Fruit fly (Drosophila melanogaster) whole organism, embryonic: ENCODE data around the gene CG43901.

Source experiments
- Atf-2 ChIP-seq: fragments of 200-800 bp; sonication (Bioruptor generic); optimal IDR thresholded peaks from 2 replicates; lab custom pipeline; 2016; ENCODE audit warnings: missing biosample characterization, missing genetic modification characterization
- CG10274 ChIP-seq: fragments of 200-800 bp; sonication (Bioruptor generic); optimal IDR thresholded peaks from 3 replicates; lab custom pipeline; 2017; ENCODE audit warnings: missing biosample characterization, mild to moderate bottlenecking, missing genetic modification characterization
- CG10431 ChIP-seq: fragments of 200-800 bp; sonication (Bioruptor generic); optimal IDR thresholded peaks from 3 replicates; lab custom pipeline; 2018; ENCODE audit warnings: missing biosample characterization, mild to moderate bottlenecking, missing genetic modification characterization
- CG10979 ChIP-seq: fragments of 200-800 bp; sonication (Bioruptor generic); optimal IDR thresholded peaks from 2 replicates; lab custom pipeline; 2018; ENCODE audit warnings: missing biosample characterization, mild to moderate bottlenecking, missing genetic modification characterization, moderate library complexity
- CG12155 ChIP-seq: fragments of 200-800 bp; sonication (Bioruptor generic); optimal IDR thresholded peaks from 3 replicates; lab custom pipeline; 2016; ENCODE audit warnings: missing biosample characterization, missing genetic modification characterization
- CG12299 ChIP-seq: fragments of 200-800 bp; sonication (Bioruptor generic); optimal IDR thresholded peaks from 2 replicates; lab custom pipeline; 2018; ENCODE audit warnings: missing biosample characterization, mild to moderate bottlenecking, missing genetic modification characterization
- CG1233 ChIP-seq: fragments of 200-800 bp; sonication (Bioruptor generic); optimal IDR thresholded peaks from 4 replicates; lab custom pipeline; 2018; ENCODE audit warnings: missing biosample characterization, mild to moderate bottlenecking, missing genetic modification characterization
- CG1603 ChIP-seq: fragments of 200-800 bp; sonication (Bioruptor generic); optimal IDR thresholded peaks from 2 replicates; lab custom pipeline; 2019; ENCODE audit warnings: missing biosample characterization, mild to moderate bottlenecking, missing genetic modification characterization, moderate library complexity
- CG18262 ChIP-seq: fragments of 200-800 bp; optimal IDR thresholded peaks from 3 replicates; lab custom pipeline; 2019; ENCODE audit warnings: missing biosample characterization, mild to moderate bottlenecking, missing genetic modification characterization, moderate library complexity
- CG18599 ChIP-seq: fragments of 200-800 bp; sonication (Bioruptor generic); optimal IDR thresholded peaks from 3 replicates; lab custom pipeline; 2017; ENCODE audit warnings: missing biosample characterization, missing genetic modification characterization, mild to moderate bottlenecking, moderate library complexity, missing genetic modification reagents
- CG2116 ChIP-seq: fragments of 200-800 bp; sonication (Bioruptor generic); optimal IDR thresholded peaks from 3 replicates; lab custom pipeline; 2018; ENCODE audit warnings: missing biosample characterization, mild to moderate bottlenecking, missing genetic modification characterization
- CG30020 ChIP-seq: fragments of 200-800 bp; optimal IDR thresholded peaks from 2 replicates; lab custom pipeline; 2019; ENCODE audit warnings: missing biosample characterization, mild to moderate bottlenecking, missing genetic modification characterization, moderate library complexity
- CG3065 ChIP-seq: fragments of 200-800 bp; sonication (Bioruptor generic); optimal IDR thresholded peaks from 2 replicates; lab custom pipeline; 2016; ENCODE audit warnings: missing biosample characterization, missing genetic modification characterization
- CG31224 ChIP-seq: fragments of 200-800 bp; sonication (Bioruptor generic); IDR thresholded peaks from 2 replicates; pipeline ENCODE4 v1.3.6; 2022; ENCODE audit warnings: missing biosample characterization, missing genetic modification characterization
- CG3838 ChIP-seq: fragments of 200-800 bp; sonication (Bioruptor generic); optimal IDR thresholded peaks from 3 replicates; lab custom pipeline; 2016; ENCODE audit warnings: missing biosample characterization, missing genetic modification characterization
- CG43689 ChIP-seq: fragments of 200-800 bp; sonication (Bioruptor generic); IDR thresholded peaks from 2 replicates; pipeline ENCODE4 v1.3.6; 2022; ENCODE audit warnings: missing biosample characterization, missing genetic modification characterization
- CG4424 ChIP-seq: fragments of 200-800 bp; sonication (Bioruptor generic); optimal IDR thresholded peaks from 3 replicates; lab custom pipeline; 2016; ENCODE audit warnings: missing biosample characterization, missing genetic modification characterization
- CG7745 ChIP-seq: fragments of 200-800 bp; sonication (Bioruptor generic); optimal IDR thresholded peaks from 2 replicates; lab custom pipeline; 2018; ENCODE audit warnings: missing biosample characterization, mild to moderate bottlenecking, missing genetic modification characterization, moderate library complexity
- CG9817 ChIP-seq: fragments of 200-800 bp; sonication (Bioruptor generic); optimal IDR thresholded peaks from 2 replicates; lab custom pipeline; 2018; ENCODE audit warnings: missing biosample characterization, mild to moderate bottlenecking, missing genetic modification characterization, moderate library complexity
- D19B ChIP-seq: fragments of 200-800 bp; sonication (Bioruptor generic); optimal IDR thresholded peaks from 2 replicates; lab custom pipeline; 2017; ENCODE audit warnings: missing biosample characterization, mild to moderate bottlenecking, missing genetic modification characterization
- GATAe ChIP-seq: fragments of 200-800 bp; sonication (Bioruptor generic); conservative IDR thresholded peaks from 2 replicates; pipeline ENCODE4 v1.3.6; 2022; ENCODE audit warnings: missing biosample characterization, missing genetic modification characterization
- Hmr ChIP-seq: fragments of 200-800 bp; sonication (Bioruptor generic); optimal IDR thresholded peaks from 3 replicates; lab custom pipeline; 2017; ENCODE audit warnings: mild to moderate bottlenecking, missing biosample characterization, missing genetic modification reagents, missing genetic modification characterization
- MBD-R2 ChIP-seq: fragments of 200-800 bp; sonication (Bioruptor generic); IDR thresholded peaks from 2 replicates; pipeline ENCODE4 v1.3.6; 2022; ENCODE audit warnings: missing biosample characterization, missing genetic modification characterization
- Meics ChIP-seq: fragments of 200-800 bp; sonication (Bioruptor generic); optimal IDR thresholded peaks from 2 replicates; lab custom pipeline; 2017; ENCODE audit warnings: missing biosample characterization, mild to moderate bottlenecking, missing genetic modification characterization
- NC2α ChIP-seq: fragments of 200-800 bp; sonication (Bioruptor generic); optimal IDR thresholded peaks from 2 replicates; lab custom pipeline; 2016; ENCODE audit warnings: missing biosample characterization, missing genetic modification characterization
- NFAT ChIP-seq: fragments of 200-800 bp; sonication (Bioruptor generic); IDR thresholded peaks from 2 replicates; pipeline ENCODE4 v1.3.6; 2022; ENCODE audit warnings: missing biosample characterization, missing genetic modification characterization
- NK7.1 ChIP-seq: fragments of 200-800 bp; sonication (Bioruptor generic); optimal IDR thresholded peaks from 3 replicates; lab custom pipeline; 2016; ENCODE audit warnings: missing biosample characterization, missing genetic modification characterization
- Nf-YA ChIP-seq: fragments of 200-800 bp; sonication (Bioruptor generic); IDR thresholded peaks from 2 replicates; pipeline ENCODE4 v1.3.6; 2022; ENCODE audit warnings: missing biosample characterization, missing genetic modification characterization
- Nf-YB ChIP-seq: fragments of 200-800 bp; sonication (Bioruptor generic); optimal IDR thresholded peaks from 3 replicates; lab custom pipeline; 2019; ENCODE audit warnings: missing biosample characterization, mild to moderate bottlenecking, missing genetic modification characterization, moderate library complexity
- Oli ChIP-seq: fragments of 200-800 bp; sonication (Bioruptor generic); optimal IDR thresholded peaks from 2 replicates; lab custom pipeline; 2018; ENCODE audit warnings: missing biosample characterization, mild to moderate bottlenecking, missing genetic modification characterization, moderate library complexity
- Pdp1 ChIP-seq, 2 experiments: fragments of 200-800 bp; sonication (Bioruptor generic); optimal IDR thresholded peaks; 3 replicates each; lab custom pipeline; 2016; ENCODE audit warnings: missing biosample characterization in 2 of 2, missing genetic modification characterization in 2 of 2, mild to moderate bottlenecking in 1 of 2, moderate library complexity in 1 of 2
- Side ChIP-seq: fragments of 200-800 bp; sonication (Bioruptor generic); optimal IDR thresholded peaks from 2 replicates; lab custom pipeline; 2016; ENCODE audit warnings: missing biosample characterization, missing genetic modification characterization
- ash1 ChIP-seq: fragments of 200-800 bp; sonication (Bioruptor generic); optimal IDR thresholded peaks from 2 replicates; lab custom pipeline; 2018; ENCODE audit warnings: missing biosample characterization, mild to moderate bottlenecking, missing genetic modification characterization
- br ChIP-seq: fragments of >200 bp; optimal IDR thresholded peaks from 2 replicates; lab custom pipeline; 2017
- bsh ChIP-seq, 2 experiments: fragments of 200-800 bp; sonication (Bioruptor generic); optimal IDR thresholded peaks; 2 replicates each; lab custom pipeline; 2017 to 2018; ENCODE audit warnings: mild to moderate bottlenecking in 2 of 2, missing biosample characterization in 2 of 2, missing genetic modification characterization in 2 of 2, moderate library complexity in 1 of 2
- cas ChIP-seq: fragments of 200-800 bp; sonication (Bioruptor generic); IDR thresholded peaks from 2 replicates; pipeline ENCODE4 v1.3.6; 2022; ENCODE audit warnings: missing biosample characterization, missing genetic modification characterization
- dan ChIP-seq: fragments of 200-800 bp; sonication (Bioruptor generic); IDR thresholded peaks from 2 replicates; pipeline ENCODE4 v1.3.6; 2022; ENCODE audit warnings: missing biosample characterization, missing genetic modification characterization
- dmrt99B ChIP-seq: fragments of 200-800 bp; sonication (Bioruptor generic); optimal IDR thresholded peaks from 2 replicates; lab custom pipeline; 2018; ENCODE audit warnings: missing biosample characterization, mild to moderate bottlenecking, missing genetic modification characterization, moderate library complexity
- ems ChIP-seq: fragments of 200-800 bp; sonication (Bioruptor generic); optimal IDR thresholded peaks from 3 replicates; lab custom pipeline; 2016; ENCODE audit warnings: missing biosample characterization, missing genetic modification characterization
- grau ChIP-seq: fragments of 200-800 bp; optimal IDR thresholded peaks from 3 replicates; lab custom pipeline; 2019; ENCODE audit warnings: missing biosample characterization, mild to moderate bottlenecking, missing genetic modification characterization, moderate library complexity
- ham ChIP-seq: fragments of 200-800 bp; sonication (Bioruptor generic); IDR thresholded peaks from 2 replicates; pipeline ENCODE4 v1.3.6; 2022; ENCODE audit warnings: missing biosample characterization, missing genetic modification characterization
- maf-S ChIP-seq: fragments of 200-800 bp; sonication (Bioruptor generic); optimal IDR thresholded peaks from 2 replicates; lab custom pipeline; 2016; ENCODE audit warnings: missing biosample characterization, missing genetic modification characterization
- nerfin-2 ChIP-seq: fragments of 200-800 bp; sonication (Bioruptor generic); IDR thresholded peaks from 2 replicates; pipeline ENCODE4 v1.3.6; 2022; ENCODE audit warnings: missing biosample characterization, missing genetic modification characterization; ENCODE audit not compliant: partially characterized antibody
- sd ChIP-seq: fragments of 200-800 bp; sonication (Bioruptor generic); optimal IDR thresholded peaks from 3 replicates; lab custom pipeline; 2018; ENCODE audit warnings: missing biosample characterization, mild to moderate bottlenecking, missing genetic modification characterization, moderate library complexity
- sima ChIP-seq: fragments of 200-800 bp; sonication (Bioruptor generic); optimal IDR thresholded peaks from 2 replicates; lab custom pipeline; 2016; ENCODE audit warnings: missing biosample characterization, missing genetic modification characterization
- sisA ChIP-seq: fragments of 200-800 bp; sonication (Bioruptor generic); IDR thresholded peaks from 2 replicates; pipeline ENCODE4 v1.3.6; 2022; ENCODE audit warnings: missing biosample characterization, missing genetic modification characterization
- tgo ChIP-seq: fragments of 200-800 bp; sonication (Bioruptor generic); IDR thresholded peaks from 3 replicates; pipeline ENCODE4 v1.3.6; 2022; ENCODE audit warnings: missing biosample characterization, missing genetic modification characterization
- tin ChIP-seq: fragments of 200-800 bp; sonication (Bioruptor generic); optimal IDR thresholded peaks from 3 replicates; lab custom pipeline; 2016; ENCODE audit warnings: missing biosample characterization, missing genetic modification characterization
- tio ChIP-seq: fragments of 200-800 bp; sonication (Bioruptor generic); optimal IDR thresholded peaks from 2 replicates; lab custom pipeline; 2017; ENCODE audit warnings: missing biosample characterization, missing genetic modification characterization, inconsistent platforms
- twi ChIP-seq: fragments of 200-800 bp; optimal IDR thresholded peaks from 2 replicates; lab custom pipeline; 2019; ENCODE audit warnings: missing biosample characterization, mild to moderate bottlenecking, missing genetic modification characterization, moderate library complexity
- unpg ChIP-seq: fragments of 200-800 bp; sonication (Bioruptor generic); optimal IDR thresholded peaks from 3 replicates; lab custom pipeline; 2018; ENCODE audit warnings: missing biosample characterization, mild to moderate bottlenecking, missing genetic modification characterization, moderate library complexity

The CG43901 gene

DNA sequence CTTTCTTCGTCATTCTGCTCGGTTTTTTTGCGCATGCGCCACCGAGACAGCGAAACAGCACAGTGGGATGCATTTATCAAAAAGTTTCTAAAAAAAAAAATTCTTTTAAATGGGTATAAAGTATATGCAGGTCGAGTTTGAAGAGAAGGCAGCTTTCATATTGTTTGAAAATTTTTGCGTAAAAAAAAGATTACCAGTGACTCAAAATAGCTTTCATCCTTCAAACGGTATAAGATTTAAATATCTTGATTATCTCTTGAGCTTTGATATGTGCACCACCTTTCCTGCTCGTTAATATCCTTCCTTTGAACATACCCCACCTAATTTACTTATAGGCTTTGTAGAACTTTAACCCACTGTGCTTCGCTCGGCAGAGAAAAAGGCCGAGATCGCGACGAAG, 520 bp upstream of the CG43901 start (continued):
- TF ChIP-seq CG10431 (GFP tag; lab: Kevin White, UChicago) (no peak), CG3838 (GFP tag; lab: Kevin White, UChicago) (no peak), Hmr (GFP tag; lab: Kevin White, UChicago) (peak; percentile 49), CG12299 (tag; lab: Kevin White, UChicago) (no peak), ash1 (GFP tag; lab: Kevin White, UChicago) (no peak), sisA (GFP tag; lab: Robert Waterston, UW) (peak; percentile 72), twi (tag; lab: Kevin White, UChicago) (peak; percentile 20), Atf-2 (GFP tag; lab: Kevin White, UChicago) (peak; percentile 66), CG18262 (tag; lab: Kevin White, UChicago) (peak; percentile 80), sima (no peak), Pdp1 (GFP tag; optimal IDR thresholded peaks at IDR 0.05; lab: Kevin White, UChicago) (peak; percentile 48 to 49), Nf-YA (GFP tag; lab: Robert Waterston, UW) (peak; percentile 30; the same call in 1 of the 2 replicates), ham (GFP tag; lab: Robert Waterston, UW) (no peak), Meics (GFP tag; lab: Kevin White, UChicago) (peak; percentile 49), cas (GFP tag; lab: Robert Waterston, UW) (no peak), CG4424 (GFP tag; lab: Kevin White, UChicago) (peak; percentile 70), CG1233 (peak; percentile 51), tgo (peak; percentile 61), D19B (GFP tag; lab: Kevin White, UChicago) (peak; percentile 12), dan (GFP tag; lab: Robert Waterston, UW) (no peak), CG7745 (tag; lab: Kevin White, UChicago) (no peak), CG1603 (tag; lab: Kevin White, UChicago) (peak; percentile 27), br (no peak), CG12155 (peak; percentile 16), NK7.1 (peak; percentile 4), CG9817 (peak; percentile 28), GATAe (no peak), CG18599 (GFP tag; lab: Kevin White, UChicago) (peak; percentile 45), CG2116 (peak; percentile 13), grau (tag; lab: Kevin White, UChicago) (peak; percentile 70), sd (tag; lab: Kevin White, UChicago) (no peak), maf-S (peak; percentile 42), dmrt99B (tag; lab: Kevin White, UChicago) (peak; percentile 83), NC2α (GFP tag; lab: Kevin White, UChicago) (peak; percentile 24), CG3065 (GFP tag; lab: Kevin White, UChicago) (no peak), unpg (GFP tag; lab: Kevin White, UChicago) (peak; percentile 62), tio (GFP tag; lab: Kevin White, UChicago) (peak; percentile 80), CG30020 (tag; lab: Kevin White, UChicago) (no peak), NFAT (GFP tag; lab: Robert Waterston, UW) (no peak), nerfin-2 (GFP tag; lab: Robert Waterston, UW) (no peak), MBD-R2 (GFP tag; lab: Robert Waterston, UW) (0 out of 2 replicates have a peak, but pooled peaks have one; percentile 14), Oli (tag; lab: Kevin White, UChicago) (peak; percentile 80), ems (GFP tag; lab: Kevin White, UChicago) (peak; percentile 53), Side (GFP tag; lab: Kevin White, UChicago) (peak; percentile 39), bsh (GFP tag; optimal IDR thresholded peaks at IDR 0.05; lab: Kevin White, UChicago) (peak in 1 of 2 experiments; percentile 71), CG10274 (GFP tag; lab: Kevin White, UChicago) (peak; percentile 28), tin (peak; percentile 30), CG31224 (no peak), CG10979 (tag; lab: Kevin White, UChicago) (peak; percentile 83), CG43689 (GFP tag; lab: Robert Waterston, UW) (no peak), Nf-YB (GFP tag; lab: Kevin White, UChicago) (peak; percentile 26)
